Worm (Caenorhabditis elegans): Measurements from ENCODE around the gene JC8.4.

ce11 chrIV:13272494-13272893 lies 29.0 kb downstream of the JC8.4 start, which contains the start of gene unc-26:
- no peak for TF ChIP-seq daf-12 (tag; optimal IDR thresholded peaks at IDR 0.05)
- no peak for TF ChIP-seq lsy-12 (tag; optimal IDR thresholded peaks at IDR 0.05)
- no peak for TF ChIP-seq nhr-28 (tag; optimal IDR thresholded peaks at IDR 0.05)
- no peak for TF ChIP-seq skn-1 (tag; optimal IDR thresholded peaks at IDR 0.05)
- TF ChIP-seq zag-1 (tag; optimal IDR thresholded peaks at IDR 0.05) = no peak
- TF ChIP-seq ztf-4 (tag; optimal IDR thresholded peaks at IDR 0.05) = no peak
- no peak for TF ChIP-seq elt-1 (tag; optimal IDR thresholded peaks at IDR 0.05)
- TF ChIP-seq pha-4 (tag; optimal IDR thresholded peaks at IDR 0.05) = no peak
- no peak for TF ChIP-seq unc-62 (GFP tag; optimal IDR thresholded peaks at IDR 0.05)
- TF ChIP-seq elt-3 (tag; optimal IDR thresholded peaks at IDR 0.05) = no peak
- TF ChIP-seq nhr-11 (tag; optimal IDR thresholded peaks at IDR 0.05) = no peak
- TF ChIP-seq nfya-1 (tag; optimal IDR thresholded peaks at IDR 0.05; ENCODE audit: insufficient read depth) = peak; percentile 80
